Worm (Caenorhabditis elegans): ENCODE data around the gene Y54G2A.28.

The Y54G2A.28 gene

ce11 chrIV:3001500-3001899 is 10.7 kb downstream of the Y54G2A.28 start:
- TF ChIP-seq lin-26 (GFP tag; IDR thresholded peaks at IDR 0.05) (0 out of 2 replicates have a peak, but pooled peaks have one; percentile 28), hmg-1.2 (GFP tag; IDR thresholded peaks at IDR 0.05) (peak; percentile 45; the same call in 1 of the 2 replicates), F49E8.2 (tag; optimal IDR thresholded peaks at IDR 0.05; ENCODE audit: insufficient read depth) (no peak), atf-7 (tag; optimal IDR thresholded peaks at IDR 0.05) (no peak), snpc-1.1 (tag; optimal IDR thresholded peaks at IDR 0.05; ENCODE audit: insufficient read depth) (no peak), F57C9.4 (tag; optimal IDR thresholded peaks at IDR 0.05) (no peak)

ce11 chrIV:2998597-2999161 is 13.5 kb downstream of the Y54G2A.28 start:
- TF ChIP-seq ceh-27 (GFP tag; optimal IDR thresholded peaks at IDR 0.05) (peak; percentile 63), hlh-26 (GFP tag; conservative IDR thresholded peaks at IDR 0.05) (no peak), egl-44 (GFP tag; IDR thresholded peaks at IDR 0.05) (0 out of 2 replicates have a peak, but pooled peaks have one; percentile 7), attf-5 (GFP tag; optimal IDR thresholded peaks at IDR 0.05) (peak; percentile 30), C06A6.2 (GFP tag; conservative IDR thresholded peaks at IDR 0.05) (0 out of 2 replicates have a peak, but pooled peaks have one; percentile 28), lin-26 (GFP tag; IDR thresholded peaks at IDR 0.05) (no peak), B0336.3 (GFP tag; IDR thresholded peaks at IDR 0.05) (peak; percentile 31; the same call in 1 of the 2 replicates), madf-6 (GFP tag; IDR thresholded peaks at IDR 0.05) (0 out of 2 replicates have a peak, but pooled peaks have one; percentile 32), ztf-6 (GFP tag; IDR thresholded peaks at IDR 0.05) (no peak), lin-40 (tag; optimal IDR thresholded peaks at IDR 0.05) (peak; percentile 38), egrh-3 (GFP tag; IDR thresholded peaks at IDR 0.05) (peak; percentile 85), hmg-1.2 (GFP tag; IDR thresholded peaks at IDR 0.05) (0 out of 2 replicates have a peak, but pooled peaks have one; percentile 27), rcor-1 (GFP tag; IDR thresholded peaks at IDR 0.05) (peak; percentile 12; the same call in 1 of the 2 replicates), nfyb-1 (GFP tag; IDR thresholded peaks at IDR 0.05) (0 out of 2 replicates have a peak, but pooled peaks have one; percentile 33), madf-10 (tag; optimal IDR thresholded peaks at IDR 0.05) (peak; percentile 98), C17E4.6 (GFP tag; IDR thresholded peaks at IDR 0.05) (0 out of 2 replicates have a peak, but pooled peaks have one; percentile 8), F55B11.4 (tag; optimal IDR thresholded peaks at IDR 0.05; ENCODE audit: borderline replicate concordance, insufficient read depth) (no peak), cebp-1 (GFP tag; IDR thresholded peaks at IDR 0.05) (no peak), cebp-1 (tag; optimal IDR thresholded peaks at IDR 0.05) (peak; percentile 66), nhr-120 (GFP tag; IDR thresholded peaks at IDR 0.05) (no peak), ceh-40 (GFP tag; IDR thresholded peaks at IDR 0.05) (no peak), snpc-4 (GFP tag; optimal IDR thresholded peaks at IDR 0.05) (no peak), snpc-4 (tag; optimal IDR thresholded peaks at IDR 0.05) (peak in 1 of 4 experiments; percentile 15), hlh-12 (tag; optimal IDR thresholded peaks at IDR 0.05) (no peak), Y53F4B.3 (GFP tag; IDR thresholded peaks at IDR 0.05) (no peak), lin-35 (GFP tag; optimal IDR thresholded peaks at IDR 0.05) (peak in 1 of 3 experiments; percentile 16), hrde-1 (tag; optimal IDR thresholded peaks at IDR 0.05; ENCODE audit: borderline replicate concordance) (no peak), sptf-2 (GFP tag; optimal IDR thresholded peaks at IDR 0.05) (no peak), dox-1 (GFP tag; IDR thresholded peaks at IDR 0.05) (peak; percentile 46; the same call in 1 of the 2 replicates), K12H6.12 (tag; optimal IDR thresholded peaks at IDR 0.05) (peak; percentile 80), mcd-1 (GFP tag; IDR thresholded peaks at IDR 0.05) (peak; percentile 45; the same call in 1 of the 2 replicates), lag-1 (GFP tag; IDR thresholded peaks at IDR 0.05) (no peak), zfh-2 (GFP tag; conservative IDR thresholded peaks at IDR 0.05) (peak; percentile 96), xnd-1 (tag; optimal IDR thresholded peaks at IDR 0.05) (no peak), lir-1 (GFP tag; conservative IDR thresholded peaks at IDR 0.05) (no peak), F57A8.1 (GFP tag; optimal IDR thresholded peaks at IDR 0.05) (no peak)
